Worm (Caenorhabditis elegans): ENCODE data around the gene R03G5.6.

Gene R03G5.6

DNA sequence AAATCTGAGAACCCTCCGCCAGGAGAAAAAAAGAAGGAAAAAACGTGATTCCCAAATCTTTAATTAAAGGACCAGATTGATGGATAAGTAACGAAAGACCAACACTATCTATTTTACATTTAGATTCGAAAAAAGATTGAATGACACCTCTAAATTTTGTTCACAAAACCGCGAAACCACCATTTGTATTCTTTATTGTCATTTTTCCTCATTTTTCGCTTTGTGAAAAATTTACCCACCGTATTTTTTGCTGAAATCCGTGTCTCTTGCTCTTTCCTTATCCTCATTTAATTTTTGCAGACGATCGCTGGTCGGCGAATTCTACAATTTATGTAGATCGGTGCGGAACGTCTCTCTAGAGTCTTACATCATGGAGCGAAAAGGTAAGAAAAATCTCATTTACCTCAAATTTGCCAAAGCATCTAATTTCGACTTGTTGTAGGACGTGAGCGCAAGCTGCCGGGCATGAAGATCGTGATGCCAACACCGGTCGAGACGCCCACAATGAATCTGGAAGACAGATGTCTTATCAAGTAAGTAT, at the start of gene R03G5.6, which contains the start of gene sek-1:
Gene R03G5.6, minus strand, starts transcription at position 491 of the 541 bp plus-strand sequence.
Gene sek-1, plus strand, starts transcription at position 301 of the 541 bp plus-strand sequence.
- TF ChIP-seq unc-62 (GFP tag; optimal IDR thresholded peaks at IDR 0.05) = no peak

DNA sequence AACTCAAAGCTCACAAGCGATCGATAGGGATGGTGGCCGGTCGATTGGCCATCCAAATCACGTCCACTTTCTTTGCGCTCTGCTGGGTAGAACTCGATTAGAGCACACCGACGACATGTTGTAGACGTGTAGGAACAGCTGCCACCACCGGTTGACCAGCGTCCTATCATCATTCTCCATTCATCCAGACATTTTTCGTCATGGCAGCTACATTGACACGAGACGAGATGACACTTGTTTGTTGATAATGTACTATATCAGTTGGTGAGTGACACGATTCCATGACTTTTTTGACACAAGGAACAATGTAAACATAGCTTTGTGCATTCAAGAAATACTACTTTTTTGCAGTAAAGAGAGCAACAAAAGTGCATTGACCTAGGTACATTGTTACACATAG, 49.8 kb upstream of the R03G5.6 start:
- TF ChIP-seq unc-62 (GFP tag; optimal IDR thresholded peaks at IDR 0.05) = no peak

DNA sequence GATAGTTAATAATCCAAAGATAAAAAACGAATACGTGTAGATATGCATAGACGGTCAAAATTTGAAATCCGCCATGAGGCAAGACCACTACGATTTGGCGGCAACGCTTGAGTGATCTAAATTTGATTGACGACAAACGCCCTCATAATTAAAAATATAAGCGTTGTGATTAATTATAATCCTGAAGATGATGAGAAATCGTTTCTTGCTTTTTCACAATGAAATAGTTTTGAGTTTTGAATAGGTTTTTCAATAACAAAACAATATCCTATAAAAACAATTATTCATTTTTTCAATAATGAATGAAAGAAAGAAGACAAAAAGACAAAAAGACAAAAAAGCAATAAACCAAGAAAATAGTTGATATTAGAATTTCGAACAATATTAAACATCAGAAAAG, 30.7 kb upstream of the R03G5.6 start, which contains the start of gene C54D2.6:
Gene C54D2.6, minus strand, starts transcription at position 101 of the 400 bp plus-strand sequence.
- no peak for TF ChIP-seq unc-62 (GFP tag; optimal IDR thresholded peaks at IDR 0.05)

- TF ChIP-seq unc-62 (GFP tag; optimal IDR thresholded peaks at IDR 0.05) = no peak
These were observed 25.5 kb upstream of the R03G5.6 start, which contains the start of gene idpp-11 for ce11 chrX:7842241-7842640. Gene idpp-11 (plus strand): TSS chrX:7842541.

ce11 chrX:7839989-7840388, 23.3 kb upstream of the R03G5.6 start:
- no peak for TF ChIP-seq unc-62 (GFP tag; optimal IDR thresholded peaks at IDR 0.05)

DNA sequence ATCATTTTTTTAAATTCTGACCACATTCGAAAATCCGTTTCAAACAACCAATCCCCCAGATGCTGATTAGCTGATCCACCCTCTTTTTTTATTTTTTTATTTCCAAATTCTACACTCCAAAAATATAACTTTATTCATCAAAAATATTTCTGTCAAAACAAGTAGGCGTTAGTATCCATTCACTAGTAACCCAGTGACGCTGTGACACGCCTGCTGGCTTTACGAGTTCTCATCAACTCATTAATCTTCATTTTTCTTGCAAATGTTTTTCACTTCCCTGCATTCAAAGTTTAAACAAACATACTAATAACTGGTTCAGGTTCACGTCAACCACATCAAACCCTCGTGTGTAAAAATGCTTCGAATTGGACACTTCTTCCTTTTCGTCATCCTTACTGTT, 21.9 kb upstream of the R03G5.6 start, which contains the start of gene nlp-101:
Gene nlp-101, plus strand, starts transcription at position 301 of the 400 bp plus-strand sequence.
- no peak for TF ChIP-seq unc-62 (GFP tag; optimal IDR thresholded peaks at IDR 0.05)

DNA sequence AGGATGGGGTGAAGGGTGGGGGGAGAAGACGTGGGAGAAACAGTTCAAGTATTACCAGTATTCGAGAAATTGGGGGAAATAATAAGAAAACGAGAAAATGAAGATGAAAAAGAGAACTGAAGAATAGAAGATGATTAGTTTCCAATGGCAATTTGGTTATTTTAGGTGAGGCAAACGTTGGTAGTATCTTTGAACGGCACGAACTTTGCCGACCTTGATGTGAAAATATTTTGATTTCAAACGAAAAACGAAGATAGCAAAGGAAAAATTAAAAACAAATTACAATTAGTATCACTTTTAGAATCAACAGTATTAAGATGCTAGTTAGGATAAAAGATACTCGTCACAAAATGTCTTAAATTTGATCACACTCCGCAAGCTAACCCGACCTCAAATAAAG, 17.4 kb upstream of the R03G5.6 start, which contains the start of gene sul-3:
Gene sul-3, minus strand, starts transcription at position 101 of the 400 bp plus-strand sequence.
- TF ChIP-seq unc-62 (GFP tag; optimal IDR thresholded peaks at IDR 0.05) = no peak

ce11 chrX:7827989-7828388, 11.3 kb upstream of the R03G5.6 start:
- no peak for TF ChIP-seq unc-62 (GFP tag; optimal IDR thresholded peaks at IDR 0.05)

DNA sequence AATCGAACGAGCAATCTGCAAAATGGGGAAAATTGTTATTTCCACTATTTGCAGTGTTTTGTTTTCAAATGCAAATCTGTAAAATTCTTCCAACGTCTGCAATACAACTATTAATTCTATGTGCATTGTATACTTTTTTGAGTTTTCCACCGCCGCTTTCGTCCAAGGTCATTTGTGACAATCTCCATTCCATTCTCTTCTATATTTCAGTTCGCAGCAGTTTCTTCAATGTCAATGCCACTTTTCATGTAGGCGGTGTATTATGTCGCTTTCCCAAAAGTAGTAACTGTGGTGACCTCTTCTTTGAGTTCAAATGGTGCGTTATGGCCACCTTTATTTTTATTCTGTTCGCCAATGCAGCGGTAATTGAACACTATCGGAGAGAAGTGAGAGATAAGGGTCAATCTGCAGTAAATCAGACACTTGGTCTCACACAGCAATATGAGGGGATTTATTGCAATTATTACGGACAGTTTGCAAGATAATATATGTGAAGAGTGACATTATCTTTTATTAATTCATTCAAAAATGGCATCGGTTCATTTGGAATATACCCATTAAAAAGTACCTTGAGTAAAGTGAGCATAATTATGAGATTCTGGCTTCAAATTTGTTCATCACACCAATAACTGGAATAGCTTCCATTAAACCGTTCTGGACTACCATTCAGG, 10.0 kb upstream of the R03G5.6 start:
- no peak for TF ChIP-seq unc-62 (GFP tag; optimal IDR thresholded peaks at IDR 0.05)

DNA sequence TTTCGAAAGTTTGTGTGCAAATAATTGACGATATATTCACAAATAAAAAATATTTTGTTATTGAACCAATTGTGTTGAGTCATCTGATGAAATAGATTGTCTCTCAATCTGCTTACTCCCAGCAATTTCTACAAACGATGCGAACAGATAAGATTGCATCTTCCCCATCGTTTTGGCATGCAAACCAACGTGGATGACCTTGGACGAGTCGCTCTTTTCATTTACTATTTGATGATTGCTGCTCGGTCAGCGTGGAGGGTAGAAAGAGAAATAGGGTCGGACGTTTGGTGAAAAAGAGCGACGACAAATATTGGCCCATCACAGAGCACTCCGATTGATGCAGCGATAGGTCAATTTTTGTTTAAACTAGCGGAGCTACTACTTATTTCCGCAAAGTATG, 9.0 kb upstream of the R03G5.6 start:
- no peak for TF ChIP-seq unc-62 (GFP tag; optimal IDR thresholded peaks at IDR 0.05)

- no peak for TF ChIP-seq unc-62 (GFP tag; optimal IDR thresholded peaks at IDR 0.05)
These were observed 6.5 kb upstream of the R03G5.6 start, which contains the start of gene eef-1A.2 for ce11 chrX:7823108-7823704. Gene eef-1A.2 (plus strand): TSS chrX:7823654.

DNA sequence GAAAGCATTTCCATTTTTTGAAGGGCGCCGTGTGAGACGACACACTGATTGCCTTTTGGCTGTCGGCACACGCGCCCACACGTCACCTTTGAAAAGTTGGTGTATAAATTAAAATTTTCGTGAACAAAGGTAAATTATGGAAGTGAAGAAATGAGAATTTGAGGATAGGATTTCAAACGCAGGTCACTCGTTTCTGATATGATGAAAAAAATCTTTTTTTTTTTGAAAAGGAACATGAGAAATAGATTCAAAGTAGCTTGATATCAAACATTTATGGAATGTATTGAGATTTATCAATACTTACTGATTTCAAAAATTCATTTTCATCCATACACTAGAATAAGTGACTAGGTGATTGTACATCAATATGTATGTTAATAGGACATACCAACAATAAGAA, 831 bp upstream of the R03G5.6 start:
- no peak for TF ChIP-seq unc-62 (GFP tag; optimal IDR thresholded peaks at IDR 0.05)

DNA sequence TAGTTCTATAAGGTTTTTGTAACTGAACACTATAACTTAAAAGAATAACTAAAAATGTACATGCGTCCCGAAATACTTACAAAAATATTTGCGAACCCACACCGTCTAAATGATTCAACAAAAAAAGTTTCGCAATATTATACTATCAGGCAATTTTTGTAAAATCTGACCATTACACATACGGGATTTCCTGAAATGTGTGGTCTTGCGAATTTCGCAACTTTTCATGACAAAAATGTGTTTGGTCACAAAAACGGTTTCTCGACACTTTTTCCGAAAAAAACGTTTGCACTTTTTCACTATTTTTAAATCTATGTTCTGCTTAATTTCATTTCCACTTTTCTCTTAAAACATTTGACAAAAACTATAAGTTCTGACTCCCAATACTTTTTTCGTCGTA, 1.5 kb downstream of the R03G5.6 start:
- TF ChIP-seq unc-62 (GFP tag; optimal IDR thresholded peaks at IDR 0.05) = no peak

DNA sequence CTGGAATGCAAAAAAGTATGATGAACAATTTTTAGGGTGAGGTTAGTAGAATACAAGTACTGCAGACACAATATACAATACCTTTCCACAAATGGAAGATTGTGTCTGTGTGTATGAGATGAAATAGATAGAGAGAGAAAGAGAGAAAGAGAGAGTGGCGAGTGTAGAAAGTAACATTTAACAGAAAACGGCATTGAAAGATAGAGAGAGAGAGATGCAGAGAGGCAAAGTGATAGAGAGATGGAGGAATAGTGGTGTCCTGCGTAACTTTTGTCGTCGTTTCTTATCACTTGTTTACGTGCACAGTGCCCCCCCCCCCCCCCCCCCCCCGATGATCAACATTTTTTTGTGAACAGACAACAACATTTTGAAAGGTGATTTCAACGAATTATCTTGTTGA, 2.0 kb downstream of the R03G5.6 start:
- no peak for TF ChIP-seq unc-62 (GFP tag; optimal IDR thresholded peaks at IDR 0.05)

DNA sequence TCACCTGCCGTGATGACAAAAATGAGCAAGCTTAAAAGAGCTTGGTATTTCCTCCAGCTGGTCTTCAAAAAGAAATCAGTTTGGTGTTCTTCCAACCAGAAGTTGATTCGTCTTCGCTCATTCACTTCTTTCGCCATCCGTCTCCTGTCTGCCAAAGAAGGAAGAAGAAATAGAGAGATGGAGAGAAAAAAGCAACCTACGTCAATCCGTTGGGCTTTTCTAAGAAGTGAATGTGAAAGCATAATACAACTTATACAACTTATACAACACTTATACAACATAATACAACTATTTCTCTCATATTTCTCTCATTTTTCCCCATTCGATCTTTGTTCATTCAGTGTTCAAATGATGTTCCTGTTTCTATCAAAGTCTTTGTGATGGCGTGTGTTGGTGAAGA, 5.7 kb downstream of the R03G5.6 start:
- no peak for TF ChIP-seq unc-62 (GFP tag; optimal IDR thresholded peaks at IDR 0.05)

- TF ChIP-seq unc-62 (GFP tag; optimal IDR thresholded peaks at IDR 0.05) = no peak
These were observed 7.2 kb downstream of the R03G5.6 start for ce11 chrX:7809352-7810196.
